Fruit fly (Drosophila melanogaster) whole organism, pupa: Measurements from ENCODE around the gene CG17327.

Experiments used
- CG10348 ChIP-seq: fragments of 200-800 bp; sonication (Bioruptor generic); IDR thresholded peaks from 2 replicates; pipeline ENCODE4 v1.3.6; 2022; ENCODE audit warnings: missing biosample characterization, missing genetic modification characterization
- CG12605 ChIP-seq: fragments of 200-800 bp; sonication (Bioruptor generic); IDR thresholded peaks from 2 replicates; pipeline ENCODE4 v1.3.6; 2022; ENCODE audit warnings: missing biosample characterization, missing genetic modification characterization
- CG14655 ChIP-seq: fragments of 200-800 bp; sonication (Bioruptor generic); optimal IDR thresholded peaks from 3 replicates; lab custom pipeline; 2017; ENCODE audit warnings: mild to moderate bottlenecking, missing biosample characterization, missing genetic modification reagents, missing genetic modification characterization
- CG4496 ChIP-seq: fragments of 200-800 bp; sonication (Bioruptor generic); IDR thresholded peaks from 3 replicates; pipeline ENCODE4 v1.3.6; 2022; ENCODE audit warnings: missing biosample characterization, missing genetic modification characterization
- D1 ChIP-seq: fragments of 200-800 bp; sonication (Bioruptor generic); optimal IDR thresholded peaks from 2 replicates; lab custom pipeline; 2018; ENCODE audit warnings: missing biosample characterization, mild to moderate bottlenecking, missing genetic modification characterization, moderate library complexity
- EcR ChIP-seq: fragments of 200-800 bp; sonication (Bioruptor generic); optimal IDR thresholded peaks from 3 replicates; lab custom pipeline; 2019; ENCODE audit warnings: missing biosample characterization, missing genetic modification characterization, mild to moderate bottlenecking, moderate library complexity, missing genetic modification reagents
- Snoo ChIP-seq: fragments of 200-800 bp; sonication (Bioruptor generic); optimal IDR thresholded peaks from 3 replicates; lab custom pipeline; 2017; ENCODE audit warnings: missing biosample characterization, mild to moderate bottlenecking, missing genetic modification characterization, inconsistent platforms
- fd96Ca ChIP-seq: fragments of 200-800 bp; sonication (Bioruptor generic); IDR thresholded peaks from 3 replicates; pipeline ENCODE4 v1.3.6; 2022; ENCODE audit warnings: missing biosample characterization, missing genetic modification characterization
- rn ChIP-seq: fragments of 200-800 bp; sonication (Bioruptor generic); IDR thresholded peaks from 2 replicates; pipeline ENCODE4 v1.3.6; 2022; ENCODE audit warnings: missing biosample characterization, missing genetic modification characterization

DNA sequence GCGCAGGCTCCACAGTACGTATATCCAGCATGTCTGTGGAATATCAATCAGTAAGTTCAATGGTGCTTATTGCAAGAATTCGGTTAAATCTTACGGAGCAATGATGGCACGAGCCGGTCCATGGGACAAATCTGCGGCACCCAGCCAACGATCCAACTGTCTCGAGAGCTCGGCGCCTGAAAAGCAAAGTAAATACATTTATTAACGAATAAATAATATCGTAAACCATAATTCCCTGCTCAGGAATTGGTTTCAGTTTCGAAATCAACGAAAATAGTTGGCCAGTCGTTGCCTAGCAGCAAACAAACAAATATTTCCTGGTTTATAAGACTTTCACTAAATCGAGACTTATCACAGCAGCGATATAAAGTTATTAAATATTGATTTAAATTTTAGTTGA, 12.1 kb upstream of the CG17327 start, which contains the start of gene CG11656:
- TF ChIP-seq rn (no peak), CG14655 (GFP tag; lab: Kevin White, UChicago) (no peak), EcR (GFP tag; lab: Kevin White, UChicago) (no peak), CG12605 (GFP tag; lab: Robert Waterston, UW) (no peak), fd96Ca (GFP tag; lab: Robert Waterston, UW) (no peak), CG4496 (GFP tag; lab: Robert Waterston, UW) (no peak), Snoo (tag; lab: Kevin White, UChicago) (no peak), D1 (no peak), CG10348 (GFP tag; lab: Robert Waterston, UW) (no peak)
